Fruit fly (Drosophila melanogaster) whole organism, embryonic: Measurements from ENCODE around the gene Fnta.
A peak's percentile ranks its signal among the peaks of the same experiment; 100 is the strongest.

Experiments used
- B-H2 ChIP-seq: fragments of 200-800 bp; sonication (Bioruptor generic); optimal IDR thresholded peaks from 2 replicates; lab custom pipeline; 2018; ENCODE audit warnings: missing biosample characterization, mild to moderate bottlenecking, missing genetic modification characterization
- Blimp-1 ChIP-seq: fragments of 200-800 bp; sonication (Bioruptor generic); optimal IDR thresholded peaks from 3 replicates; lab custom pipeline; 2018; ENCODE audit warnings: missing biosample characterization, missing genetic modification characterization, mild to moderate bottlenecking, moderate library complexity, missing genetic modification reagents
- CG10209 ChIP-seq: fragments of 200-800 bp; sonication (Bioruptor generic); optimal IDR thresholded peaks from 3 replicates; lab custom pipeline; 2017; ENCODE audit warnings: missing biosample characterization, mild to moderate bottlenecking, missing genetic modification characterization, missing genetic modification reagents
- CG10267 ChIP-seq: fragments of 200-800 bp; sonication (Bioruptor generic); optimal IDR thresholded peaks from 2 replicates; lab custom pipeline; 2018; ENCODE audit warnings: missing biosample characterization, mild to moderate bottlenecking, missing genetic modification characterization, moderate library complexity
- CG10543 ChIP-seq: fragments of 200-800 bp; sonication (Bioruptor generic); optimal IDR thresholded peaks from 3 replicates; lab custom pipeline; 2017; ENCODE audit warnings: missing biosample characterization, mild to moderate bottlenecking, missing genetic modification characterization, moderate library complexity
- CG1233 ChIP-seq: fragments of 200-800 bp; sonication (Bioruptor generic); optimal IDR thresholded peaks from 4 replicates; lab custom pipeline; 2018; ENCODE audit warnings: missing biosample characterization, mild to moderate bottlenecking, missing genetic modification characterization
- CG13624 ChIP-seq: fragments of 200-800 bp; sonication (Bioruptor generic); optimal IDR thresholded peaks from 2 replicates; lab custom pipeline; 2016; ENCODE audit warnings: missing biosample characterization, missing genetic modification characterization
- CG13894 ChIP-seq: fragments of 200-800 bp; sonication (Bioruptor generic); optimal IDR thresholded peaks from 3 replicates; lab custom pipeline; 2018; ENCODE audit warnings: missing biosample characterization, mild to moderate bottlenecking, missing genetic modification characterization, moderate library complexity
- CG14441 ChIP-seq: fragments of 200-800 bp; sonication (Bioruptor generic); IDR thresholded peaks from 2 replicates; pipeline ENCODE4 v1.3.6; 2022; ENCODE audit warnings: missing biosample characterization, missing genetic modification characterization
- CG14710 ChIP-seq: fragments of 200-800 bp; sonication (Bioruptor generic); optimal IDR thresholded peaks from 3 replicates; lab custom pipeline; 2019; ENCODE audit warnings: missing biosample characterization, mild to moderate bottlenecking, missing genetic modification characterization, moderate library complexity
- CG15011 ChIP-seq: fragments of 200-800 bp; sonication (Bioruptor generic); optimal IDR thresholded peaks from 3 replicates; lab custom pipeline; 2018; ENCODE audit warnings: missing biosample characterization, mild to moderate bottlenecking, missing genetic modification characterization
- CG1603 ChIP-seq: fragments of 200-800 bp; sonication (Bioruptor generic); optimal IDR thresholded peaks from 2 replicates; lab custom pipeline; 2019; ENCODE audit warnings: missing biosample characterization, mild to moderate bottlenecking, missing genetic modification characterization, moderate library complexity
- CG16813 ChIP-seq: fragments of 200-800 bp; sonication (Bioruptor generic); IDR thresholded peaks from 3 replicates; pipeline ENCODE4 v1.3.6; 2022; ENCODE audit warnings: missing biosample characterization, missing genetic modification characterization; ENCODE audit not compliant: partially characterized antibody
- CG17186 ChIP-seq: fragments of 200-800 bp; sonication (Bioruptor generic); optimal IDR thresholded peaks from 3 replicates; lab custom pipeline; 2017; ENCODE audit warnings: missing biosample characterization, missing genetic modification reagents, missing genetic modification characterization
- CG1792 ChIP-seq: fragments of 200-800 bp; sonication (Bioruptor generic); optimal IDR thresholded peaks from 2 replicates; lab custom pipeline; 2016; ENCODE audit warnings: missing biosample characterization, missing genetic modification characterization
- CG1832 ChIP-seq: fragments of 200-800 bp; sonication (Bioruptor generic); optimal IDR thresholded peaks from 2 replicates; lab custom pipeline; 2017; ENCODE audit warnings: missing biosample characterization, mild to moderate bottlenecking, missing genetic modification characterization, inconsistent platforms
- CG2129 ChIP-seq: fragments of 200-800 bp; sonication (Bioruptor generic); IDR thresholded peaks from 2 replicates; pipeline ENCODE4 v1.3.6; 2022; ENCODE audit warnings: missing biosample characterization, missing genetic modification characterization; ENCODE audit not compliant: partially characterized antibody
- CG30020 ChIP-seq: fragments of 200-800 bp; optimal IDR thresholded peaks from 2 replicates; lab custom pipeline; 2019; ENCODE audit warnings: missing biosample characterization, mild to moderate bottlenecking, missing genetic modification characterization, moderate library complexity
- CG31224 ChIP-seq: fragments of 200-800 bp; sonication (Bioruptor generic); IDR thresholded peaks from 2 replicates; pipeline ENCODE4 v1.3.6; 2022; ENCODE audit warnings: missing biosample characterization, missing genetic modification characterization
- CG3281 ChIP-seq: fragments of 200-800 bp; sonication (Bioruptor generic); optimal IDR thresholded peaks from 3 replicates; lab custom pipeline; 2017; ENCODE audit warnings: missing biosample characterization, mild to moderate bottlenecking, missing genetic modification characterization
- CG3407 ChIP-seq: fragments of 200-800 bp; sonication (Bioruptor generic); optimal IDR thresholded peaks from 2 replicates; lab custom pipeline; 2018; ENCODE audit warnings: missing biosample characterization, mild to moderate bottlenecking, missing genetic modification characterization
- CG3838 ChIP-seq: fragments of 200-800 bp; sonication (Bioruptor generic); optimal IDR thresholded peaks from 3 replicates; lab custom pipeline; 2016; ENCODE audit warnings: missing biosample characterization, missing genetic modification characterization
- CG4282 ChIP-seq: fragments of 200-800 bp; sonication (Bioruptor generic); optimal IDR thresholded peaks from 2 replicates; lab custom pipeline; 2016; ENCODE audit warnings: missing biosample characterization, missing genetic modification characterization
- CG4854 ChIP-seq: fragments of 200-800 bp; sonication (Bioruptor generic); optimal IDR thresholded peaks from 2 replicates; lab custom pipeline; 2016; ENCODE audit warnings: missing biosample characterization, missing genetic modification characterization, inconsistent platforms
- CG6765 ChIP-seq: fragments of 200-800 bp; sonication (Bioruptor generic); optimal IDR thresholded peaks from 3 replicates; lab custom pipeline; 2017; ENCODE audit warnings: missing biosample characterization, mild to moderate bottlenecking, missing genetic modification characterization
- CG7357 ChIP-seq: fragments of 200-800 bp; sonication (Bioruptor generic); IDR thresholded peaks from 3 replicates; pipeline ENCODE4 v1.3.6; 2022; ENCODE audit warnings: missing biosample characterization, missing genetic modification characterization
- CG7928 ChIP-seq: fragments of 200-800 bp; sonication (Bioruptor generic); optimal IDR thresholded peaks from 2 replicates; lab custom pipeline; 2017; ENCODE audit warnings: missing biosample characterization, mild to moderate bottlenecking, missing genetic modification characterization
- Chrac-16 ChIP-seq: fragments of 200-800 bp; sonication (Bioruptor generic); optimal IDR thresholded peaks from 3 replicates; lab custom pipeline; 2016; ENCODE audit warnings: missing biosample characterization, missing genetic modification characterization
- Dp ChIP-seq: fragments of 200-800 bp; sonication (Bioruptor generic); optimal IDR thresholded peaks from 2 replicates; lab custom pipeline; 2018; ENCODE audit warnings: missing biosample characterization, mild to moderate bottlenecking, missing genetic modification characterization, moderate library complexity
- Hand ChIP-seq: fragments of 200-800 bp; sonication (Bioruptor generic); optimal IDR thresholded peaks from 2 replicates; lab custom pipeline; 2017; ENCODE audit warnings: mild to moderate bottlenecking, missing biosample characterization, missing genetic modification reagents, missing genetic modification characterization
- Hr3 ChIP-seq: fragments of 200-800 bp; sonication (Bioruptor generic); optimal IDR thresholded peaks from 3 replicates; lab custom pipeline; 2016; ENCODE audit warnings: missing biosample characterization, missing genetic modification characterization
- MESR4 ChIP-seq: fragments of 200-800 bp; sonication (Bioruptor generic); optimal IDR thresholded peaks from 2 replicates; lab custom pipeline; 2018; ENCODE audit warnings: missing biosample characterization, mild to moderate bottlenecking, missing genetic modification characterization, moderate library complexity
- Max ChIP-seq: fragments of 200-800 bp; sonication (Bioruptor generic); optimal IDR thresholded peaks from 2 replicates; lab custom pipeline; 2016; ENCODE audit warnings: missing biosample characterization, mild to moderate bottlenecking, missing genetic modification characterization
- Sry-δ ChIP-seq: fragments of 200-800 bp; sonication (Bioruptor generic); optimal IDR thresholded peaks from 2 replicates; lab custom pipeline; 2016; ENCODE audit warnings: missing biosample characterization, missing genetic modification characterization
- Tbp ChIP-seq: fragments of >200 bp; optimal IDR thresholded peaks from 2 replicates; lab custom pipeline; 2018; ENCODE audit warnings: missing biosample characterization, missing genetic modification characterization
- ems ChIP-seq: fragments of 200-800 bp; sonication (Bioruptor generic); optimal IDR thresholded peaks from 3 replicates; lab custom pipeline; 2016; ENCODE audit warnings: missing biosample characterization, missing genetic modification characterization
- fd102C ChIP-seq: fragments of 200-800 bp; sonication (Bioruptor generic); optimal IDR thresholded peaks from 2 replicates; lab custom pipeline; 2018; ENCODE audit warnings: missing biosample characterization, mild to moderate bottlenecking, missing genetic modification characterization, moderate library complexity
- hth ChIP-seq: fragments of >200 bp; optimal IDR thresholded peaks from 2 replicates; lab custom pipeline; 2017; ENCODE audit warnings: inconsistent platforms
- insv ChIP-seq, 2 experiments: fragments of 200-800 bp; sonication (Bioruptor generic); optimal IDR thresholded peaks; 3 replicates each; lab custom pipeline; 2016 to 2018; ENCODE audit warnings: missing biosample characterization in 2 of 2, missing genetic modification characterization in 2 of 2
- lab ChIP-seq: fragments of 200-800 bp; sonication (Bioruptor generic); optimal IDR thresholded peaks from 3 replicates; lab custom pipeline; 2017; ENCODE audit warnings: missing biosample characterization, missing genetic modification characterization, mild to moderate bottlenecking, moderate library complexity, missing genetic modification reagents
- lbe ChIP-seq: fragments of 200-800 bp; sonication (Bioruptor generic); optimal IDR thresholded peaks from 2 replicates; lab custom pipeline; 2016; ENCODE audit warnings: missing biosample characterization, mild to moderate bottlenecking, missing genetic modification characterization
- pfk ChIP-seq: fragments of 200-800 bp; sonication (Bioruptor generic); optimal IDR thresholded peaks from 2 replicates; lab custom pipeline; 2018; ENCODE audit warnings: missing biosample characterization, mild to moderate bottlenecking, missing genetic modification characterization, moderate library complexity
- ro ChIP-seq: fragments of 200-800 bp; sonication (Bioruptor generic); IDR thresholded peaks from 2 replicates; pipeline ENCODE4 v1.3.6; 2022; ENCODE audit warnings: missing biosample characterization, missing genetic modification characterization
- sim ChIP-seq: fragments of 200-800 bp; sonication (Bioruptor generic); IDR thresholded peaks from 2 replicates; pipeline ENCODE4 v1.3.6; 2022; ENCODE audit warnings: missing biosample characterization, missing genetic modification characterization
- sima ChIP-seq: fragments of 200-800 bp; sonication (Bioruptor generic); optimal IDR thresholded peaks from 2 replicates; lab custom pipeline; 2016; ENCODE audit warnings: missing biosample characterization, missing genetic modification characterization
- tna ChIP-seq: fragments of 200-800 bp; sonication (Bioruptor generic); IDR thresholded peaks from 2 replicates; pipeline ENCODE4 v1.3.6; 2022; ENCODE audit warnings: missing biosample characterization, missing genetic modification characterization; ENCODE audit not compliant: partially characterized antibody
- toy ChIP-seq: fragments of 200-800 bp; sonication (Bioruptor generic); IDR thresholded peaks from 2 replicates; pipeline ENCODE4 v1.3.6; 2022; ENCODE audit warnings: missing biosample characterization, missing genetic modification characterization
- yki ChIP-seq: fragments of >200 bp; optimal IDR thresholded peaks from 3 replicates; lab custom pipeline; 2018
- zfh1 ChIP-seq: fragments of 200-800 bp; sonication (Bioruptor generic); IDR thresholded peaks from 3 replicates; pipeline ENCODE4 v1.3.6; 2022; ENCODE audit warnings: missing biosample characterization, missing genetic modification characterization

The Fnta gene

DNA sequence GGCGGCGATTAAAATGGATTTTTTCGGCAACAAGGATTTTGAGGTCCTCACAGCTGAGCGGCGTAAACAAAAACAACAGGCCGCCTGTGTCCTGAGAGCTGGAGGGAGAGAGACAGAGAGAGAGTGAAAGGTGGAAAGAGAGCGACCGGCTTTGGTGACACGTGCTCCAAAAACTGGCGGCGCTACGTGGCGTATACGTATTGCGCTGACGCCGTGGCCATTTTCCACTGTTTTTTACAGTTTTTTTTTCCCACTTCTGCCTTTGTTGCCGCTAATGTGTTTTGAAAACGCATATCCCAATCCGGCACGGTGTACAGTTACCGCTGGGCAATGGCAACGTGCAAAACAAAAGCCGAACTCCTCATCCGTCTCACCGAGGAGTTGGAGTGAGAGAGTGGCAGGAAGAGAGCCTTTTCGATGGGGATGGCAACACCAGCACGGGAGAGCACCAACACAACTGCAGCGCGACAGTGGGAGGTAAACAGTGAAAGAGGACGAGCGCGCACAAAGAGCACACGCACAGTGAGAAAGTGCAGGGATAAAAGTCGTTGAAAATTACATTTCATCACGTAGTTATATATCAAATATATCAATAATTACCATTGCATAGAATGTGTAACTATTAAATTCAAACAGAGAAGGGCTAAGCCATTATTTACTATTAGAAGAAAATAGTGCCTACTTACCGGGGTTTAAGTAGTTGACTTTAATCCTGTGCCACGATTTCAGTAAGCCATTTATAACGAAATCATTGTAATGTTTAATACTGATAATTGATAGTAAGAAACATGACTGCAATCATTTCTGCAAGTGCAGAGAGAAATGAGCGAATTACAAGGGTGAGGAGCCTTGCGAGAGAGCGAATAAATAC, 9.8 kb downstream of the Fnta start (continued):
- TF ChIP-seq CG1233 = peak; percentile 57
- TF ChIP-seq sima (GFP tag; lab: Kevin White, UChicago) = no peak
- TF ChIP-seq Hr3 (GFP tag; lab: Kevin White, UChicago) = peak; percentile 50
- no peak for TF ChIP-seq Hand (GFP tag; lab: Kevin White, UChicago)
- no peak for TF ChIP-seq CG16813
- peak; percentile 28 for TF ChIP-seq Max
- TF ChIP-seq yki = no peak
- TF ChIP-seq zfh1 (GFP tag; lab: Robert Waterston, UW) = peak; percentile 54; the same call in 2 of the 3 replicates
- no peak for TF ChIP-seq lbe (GFP tag; lab: Kevin White, UChicago)
- TF ChIP-seq Tbp (GFP tag; lab: Kevin White, UChicago) = no peak
- TF ChIP-seq toy = no peak
- TF ChIP-seq CG17186 = no peak
- TF ChIP-seq hth (lab: Kevin White, UChicago) = no peak
- TF ChIP-seq CG10543 (GFP tag; lab: Kevin White, UChicago) = peak; percentile 34
- TF ChIP-seq sim (GFP tag; lab: Robert Waterston, UW) = no peak
- TF ChIP-seq tna (GFP tag; lab: Robert Waterston, UW) = no peak
- no peak for TF ChIP-seq lab (GFP tag; lab: Kevin White, UChicago)
- no peak for TF ChIP-seq CG10209 (GFP tag; lab: Kevin White, UChicago)
- no peak for TF ChIP-seq CG13894 (tag; lab: Kevin White, UChicago)
- TF ChIP-seq CG14441 (GFP tag; lab: Robert Waterston, UW) = peak; percentile 18; the same call in 1 of the 2 replicates
- TF ChIP-seq Dp (GFP tag; lab: Kevin White, UChicago) = no peak
- TF ChIP-seq pfk (GFP tag; lab: Kevin White, UChicago) = no peak
- TF ChIP-seq fd102C (GFP tag; lab: Kevin White, UChicago) = peak; percentile 68
- peak; percentile 41 for TF ChIP-seq Chrac-16 (GFP tag; lab: Kevin White, UChicago)
- TF ChIP-seq CG30020 (tag; lab: Kevin White, UChicago) = peak; percentile 31
- TF ChIP-seq CG14710 (tag; lab: Kevin White, UChicago) = peak; percentile 64
- TF ChIP-seq CG7928 (GFP tag; lab: Kevin White, UChicago) = no peak
- peak in 1 of 2 experiments; percentile 5 for TF ChIP-seq insv (GFP tag; optimal IDR thresholded peaks at IDR 0.05; lab: Kevin White, UChicago)
- TF ChIP-seq CG1832 (GFP tag; lab: Kevin White, UChicago) = peak; percentile 32
- TF ChIP-seq CG15011 (GFP tag; lab: Kevin White, UChicago) = no peak
- peak; percentile 67 for TF ChIP-seq CG10267 (tag; lab: Kevin White, UChicago)
- TF ChIP-seq CG1603 (tag; lab: Kevin White, UChicago) = peak; percentile 65
- no peak for TF ChIP-seq CG13624 (GFP tag; lab: Kevin White, UChicago)
- TF ChIP-seq CG4282 = no peak
- TF ChIP-seq Blimp-1 (GFP tag; lab: Kevin White, UChicago) = peak; percentile 2
- no peak for TF ChIP-seq CG3281 (GFP tag; lab: Kevin White, UChicago)
- TF ChIP-seq Sry-δ = no peak
- no peak for TF ChIP-seq CG3838
- no peak for TF ChIP-seq B-H2 (GFP tag; lab: Kevin White, UChicago)
- TF ChIP-seq CG3407 = no peak
- TF ChIP-seq CG31224 (GFP tag; lab: Robert Waterston, UW) = no peak; the same call in 1 of the 2 replicates
- TF ChIP-seq CG1792 = no peak
- no peak for TF ChIP-seq MESR4
- peak; percentile 40 for TF ChIP-seq ems (GFP tag; lab: Kevin White, UChicago)
- no peak; the same call in 1 of the 2 replicates for TF ChIP-seq ro (GFP tag; lab: Robert Waterston, UW)
- no peak for TF ChIP-seq CG2129 (GFP tag; lab: Robert Waterston, UW)
- TF ChIP-seq CG6765 (GFP tag; lab: Kevin White, UChicago) = no peak
- TF ChIP-seq CG4854 = no peak
- peak; percentile 58; the same call in 1 of the 3 replicates for TF ChIP-seq CG7357 (GFP tag; lab: Robert Waterston, UW)
